Fruit fly (Drosophila melanogaster) whole organism, embryonic: ENCODE data around the gene temp.

Source experiments
- Mrtf ChIP-seq: fragments of 200-800 bp; sonication (Bioruptor generic); IDR thresholded peaks from 3 replicates; pipeline ENCODE4 v1.3.6; 2022; ENCODE audit warnings: missing biosample characterization, missing genetic modification characterization
- nmo ChIP-seq: fragments of 200-800 bp; sonication (Bioruptor generic); optimal IDR thresholded peaks from 2 replicates; lab custom pipeline; 2018; ENCODE audit warnings: missing biosample characterization, mild to moderate bottlenecking, missing genetic modification characterization, moderate library complexity

DNA sequence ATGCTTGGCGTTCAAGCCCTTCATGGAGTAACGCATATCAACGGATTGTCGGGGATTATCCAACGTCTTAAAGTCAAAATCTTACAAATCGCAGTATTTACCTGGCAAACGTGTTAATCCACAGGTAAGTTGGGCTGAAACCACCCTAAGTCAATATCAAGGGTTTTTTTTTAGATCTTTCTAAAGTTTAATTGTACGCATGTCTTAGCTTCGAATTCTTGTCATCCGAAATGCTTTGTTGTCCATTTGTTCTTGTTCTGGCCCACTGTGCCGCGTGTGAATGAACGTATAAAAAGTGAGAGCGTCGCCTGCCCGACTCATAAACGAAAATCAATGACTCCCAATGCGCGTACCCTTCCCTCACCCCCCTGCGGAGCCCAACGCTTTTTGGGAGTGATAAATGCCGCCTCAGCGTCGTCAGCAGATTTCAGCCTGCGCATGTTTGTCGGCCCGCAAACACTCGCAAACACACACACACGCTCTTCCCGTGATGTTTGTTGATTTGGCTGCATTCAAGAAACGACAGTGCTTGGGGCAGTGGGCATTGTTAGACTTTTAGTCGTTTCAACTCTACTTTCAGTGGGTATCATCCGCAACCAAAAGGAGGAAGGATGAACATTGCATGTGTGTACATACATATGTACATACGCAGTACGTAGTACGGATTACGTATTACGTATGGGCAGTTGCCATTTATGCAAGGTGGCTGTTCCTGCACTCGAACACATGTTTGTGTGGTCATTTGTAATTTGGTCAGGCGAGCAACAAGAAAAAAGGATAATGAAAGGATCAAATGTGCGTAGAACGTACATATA is 34.1 kb upstream of the temp start:
- peak; percentile 97 for TF ChIP-seq nmo (GFP tag; lab: Kevin White, UChicago)
- TF ChIP-seq Mrtf = peak; percentile 80
